Worm (Caenorhabditis elegans) whole organism, young adult: ENCODE data around the gene med-2.

Experiments used
- Y53G8AR.9 ChIP-seq: fragments of 200-800 bp; sonication (Bioruptor generic); conservative IDR thresholded peaks from 2 replicates; pipeline ENCODE4 v1.3.6; 2022; ENCODE audit warnings: missing genetic modification reagents, missing genetic modification characterization, missing compliant biosample characterization
- ZK185.1 ChIP-seq: sonication (generic microtip); optimal IDR thresholded peaks from 2 replicates; lab custom pipeline; 2016; ENCODE audit warnings: mild to moderate bottlenecking, missing genetic modification characterization, missing compliant biosample characterization; ENCODE audit not compliant: poor library complexity, severe bottlenecking
- nhr-179 ChIP-seq: sonication (generic microtip); optimal IDR thresholded peaks from 2 replicates; lab custom pipeline; 2016; ENCODE audit warnings: mild to moderate bottlenecking, missing genetic modification characterization, missing compliant biosample characterization

- TF ChIP-seq nhr-179 (tag; lab: Kevin White, UChicago): no peak
- TF ChIP-seq Y53G8AR.9: no peak
- TF ChIP-seq ZK185.1: no peak
These were observed 11.7 kb upstream of the med-2 start, which contains the start of gene K04C2.3 for ce11 chrIII:6872534-6873150.
